Worm (Caenorhabditis elegans) whole organism, L1 larva: Measurements from ENCODE around the gene srt-53.

Experiments used
- C04F5.9 ChIP-seq: sonication (generic microtip); optimal IDR thresholded peaks from 2 replicates; lab custom pipeline; 2016; ENCODE audit warnings: missing genetic modification characterization, missing compliant biosample characterization
- F16B12.6 ChIP-seq: fragments of 150-350 bp; optimal IDR thresholded peaks from 2 replicates; lab custom pipeline; 2014; ENCODE audit warnings: missing biosample characterization, missing genetic modification characterization
- aly-2 ChIP-seq: fragments of 150-350 bp; optimal IDR thresholded peaks from 2 replicates; lab custom pipeline; 2014; ENCODE audit warnings: missing biosample characterization, missing genetic modification characterization
- ama-1 ChIP-seq: fragments of 150-350 bp; optimal IDR thresholded peaks from 2 replicates; lab custom pipeline; 2014
- ceh-63 ChIP-seq: fragments of 200-800 bp; sonication (Bioruptor generic); optimal IDR thresholded peaks from 2 replicates; lab custom pipeline; 2018; ENCODE audit warnings: mild to moderate bottlenecking, missing genetic modification characterization, missing compliant biosample characterization
- ceh-8 ChIP-seq: fragments of 200-800 bp; sonication (Bioruptor generic); optimal IDR thresholded peaks from 2 replicates; lab custom pipeline; 2018; ENCODE audit warnings: mild to moderate bottlenecking, missing genetic modification characterization, moderate library complexity, missing compliant biosample characterization
- dsc-1 ChIP-seq: sonication (generic microtip); optimal IDR thresholded peaks from 2 replicates; lab custom pipeline; 2016; ENCODE audit warnings: mild to moderate bottlenecking, missing genetic modification characterization, missing compliant biosample characterization
- efl-3 ChIP-seq: fragments of 200-800 bp; sonication (Bioruptor generic); optimal IDR thresholded peaks from 2 replicates; lab custom pipeline; 2018; ENCODE audit warnings: mild to moderate bottlenecking, missing genetic modification characterization, missing compliant biosample characterization
- egl-13 ChIP-seq: sonication (generic microtip); optimal IDR thresholded peaks from 2 replicates; lab custom pipeline; 2016; ENCODE audit warnings: missing genotype, missing genetic modification reagents, missing genetic modification characterization, missing compliant biosample characterization
- elt-2 ChIP-seq: sonication (generic microtip); optimal IDR thresholded peaks from 2 replicates; lab custom pipeline; 2016; ENCODE audit warnings: missing genetic modification characterization, mild to moderate bottlenecking, inconsistent platforms, missing compliant biosample characterization, missing genetic modification reagents
- elt-3 ChIP-seq, 6 experiments: fragments of 150-350 bp in 1 of 6; sonication (generic microtip); optimal IDR thresholded peaks; 2 replicates each; lab custom pipeline; 2017 to 2018; ENCODE audit warnings: missing biosample characterization in 6 of 6, missing genetic modification characterization in 6 of 6, inconsistent platforms in 1 of 6
- ets-5 ChIP-seq: fragments of 200-800 bp; sonication (Bioruptor generic); IDR thresholded peaks from 2 replicates; pipeline ENCODE4 v1.3.6; 2022; ENCODE audit warnings: missing genetic modification characterization, missing compliant biosample characterization
- fkh-10 ChIP-seq: sonication (generic microtip); optimal IDR thresholded peaks from 2 replicates; lab custom pipeline; 2017; ENCODE audit warnings: missing biosample characterization, missing genetic modification reagents, missing genetic modification characterization
- fkh-4 ChIP-seq: sonication (generic microtip); optimal IDR thresholded peaks from 2 replicates; lab custom pipeline; 2016; ENCODE audit warnings: missing compliant biosample characterization, missing genetic modification characterization, borderline replicate concordance
- fkh-8 ChIP-seq: sonication (generic microtip); optimal IDR thresholded peaks from 2 replicates; lab custom pipeline; 2016; ENCODE audit warnings: mild to moderate bottlenecking, missing genetic modification characterization, missing compliant biosample characterization
- grh-1 ChIP-seq: fragments of 200-800 bp; sonication (Bioruptor generic); IDR thresholded peaks from 2 replicates; pipeline ENCODE4 v1.3.6; 2022; ENCODE audit warnings: missing genetic modification reagents, missing genetic modification characterization, missing compliant biosample characterization
- irx-1 ChIP-seq: sonication (generic microtip); optimal IDR thresholded peaks from 2 replicates; lab custom pipeline; 2016; ENCODE audit warnings: missing genetic modification characterization, missing compliant biosample characterization
- jun-1 ChIP-seq: fragments of 150-350 bp; optimal IDR thresholded peaks from 2 replicates; lab custom pipeline; 2014; ENCODE audit warnings: missing biosample characterization, missing genetic modification reagents, missing genetic modification characterization
- lin-14 ChIP-seq: fragments of 200-800 bp; sonication (Bioruptor generic); optimal IDR thresholded peaks from 2 replicates; lab custom pipeline; 2018; ENCODE audit warnings: mild to moderate bottlenecking, missing genetic modification characterization, moderate library complexity, missing compliant biosample characterization
- lin-35 ChIP-seq, 2 experiments: fragments of 150-350 bp; optimal IDR thresholded peaks; 2 replicates each; lab custom pipeline; 2014; ENCODE audit warnings: missing biosample characterization in 2 of 2, missing genetic modification characterization in 2 of 2, missing genetic modification reagents in 2 of 2
- lin-39 ChIP-seq: fragments of 150-350 bp; optimal IDR thresholded peaks from 2 replicates; lab custom pipeline; 2014; ENCODE audit warnings: missing biosample characterization, missing genetic modification reagents, missing genetic modification characterization
- lsy-2 ChIP-seq, 2 experiments: fragments of 150-350 bp; optimal IDR thresholded peaks; 2 replicates each; lab custom pipeline; 2014; ENCODE audit warnings: missing biosample characterization in 2 of 2, missing genetic modification characterization in 2 of 2
- mef-2 ChIP-seq: fragments of 150-350 bp; optimal IDR thresholded peaks from 2 replicates; lab custom pipeline; 2014; ENCODE audit warnings: missing biosample characterization, missing genetic modification characterization
- nhr-12 ChIP-seq: sonication (generic microtip); optimal IDR thresholded peaks from 2 replicates; lab custom pipeline; 2017; ENCODE audit warnings: missing biosample characterization, missing genetic modification characterization
- nhr-19 ChIP-seq: fragments of 200-800 bp; sonication (Bioruptor generic); conservative IDR thresholded peaks from 2 replicates; pipeline ENCODE4 v1.3.6; 2022; ENCODE audit warnings: missing genetic modification characterization, missing compliant biosample characterization
- nhr-20 ChIP-seq: sonication (generic microtip); optimal IDR thresholded peaks from 2 replicates; lab custom pipeline; 2016; ENCODE audit warnings: mild to moderate bottlenecking, missing genetic modification characterization, missing compliant biosample characterization
- nhr-237 ChIP-seq: fragments of 150-350 bp; optimal IDR thresholded peaks from 2 replicates; lab custom pipeline; 2014; ENCODE audit warnings: missing biosample characterization, missing genetic modification characterization
- nhr-47 ChIP-seq: sonication (generic microtip); optimal IDR thresholded peaks from 2 replicates; lab custom pipeline; 2016; ENCODE audit warnings: mild to moderate bottlenecking, missing genetic modification characterization, moderate library complexity, missing compliant biosample characterization
- nhr-71 ChIP-seq: sonication (generic microtip); optimal IDR thresholded peaks from 2 replicates; lab custom pipeline; 2016; ENCODE audit warnings: mild to moderate bottlenecking, missing genetic modification characterization, moderate library complexity, missing compliant biosample characterization
- nhr-76 ChIP-seq: sonication (generic microtip); optimal IDR thresholded peaks from 2 replicates; lab custom pipeline; 2017; ENCODE audit warnings: missing biosample characterization, missing genetic modification characterization
- nhr-77 ChIP-seq: fragments of 150-350 bp; optimal IDR thresholded peaks from 2 replicates; lab custom pipeline; 2014; ENCODE audit warnings: missing biosample characterization, missing genetic modification characterization
- pax-3 ChIP-seq: fragments of 200-800 bp; sonication (Bioruptor generic); optimal IDR thresholded peaks from 2 replicates; lab custom pipeline; 2018; ENCODE audit warnings: mild to moderate bottlenecking, missing genetic modification characterization, moderate library complexity, missing compliant biosample characterization
- rnt-1 ChIP-seq: sonication (generic microtip); optimal IDR thresholded peaks from 2 replicates; lab custom pipeline; 2016; ENCODE audit warnings: mild to moderate bottlenecking, missing genetic modification characterization, moderate library complexity, missing compliant biosample characterization
- snpc-4 ChIP-seq: fragments of 150-350 bp; optimal IDR thresholded peaks from 2 replicates; lab custom pipeline; 2014; ENCODE audit warnings: missing biosample characterization, missing genetic modification characterization
- sox-4 ChIP-seq: sonication (generic microtip); optimal IDR thresholded peaks from 2 replicates; lab custom pipeline; 2016; ENCODE audit warnings: missing genetic modification characterization, missing compliant biosample characterization
- sptf-1 ChIP-seq: fragments of 150-350 bp; optimal IDR thresholded peaks from 2 replicates; lab custom pipeline; 2014; ENCODE audit warnings: missing biosample characterization, missing genetic modification characterization
- swsn-7 ChIP-seq: sonication (generic microtip); optimal IDR thresholded peaks from 2 replicates; lab custom pipeline; 2016; ENCODE audit warnings: missing genetic modification characterization, missing compliant biosample characterization
- unc-86 ChIP-seq: sonication (generic microtip); optimal IDR thresholded peaks from 2 replicates; lab custom pipeline; 2016; ENCODE audit warnings: missing genetic modification characterization, missing compliant biosample characterization
- vab-15 ChIP-seq: sonication (generic microtip); optimal IDR thresholded peaks from 2 replicates; lab custom pipeline; 2017; ENCODE audit warnings: missing genotype, mild to moderate bottlenecking, missing genetic modification characterization, missing compliant biosample characterization
- zip-4 ChIP-seq: fragments of 200-800 bp; sonication (Bioruptor generic); optimal IDR thresholded peaks from 2 replicates; lab custom pipeline; 2018; ENCODE audit warnings: mild to moderate bottlenecking, missing genetic modification characterization, moderate library complexity, missing compliant biosample characterization
- ztf-11 ChIP-seq, 2 experiments: sonication (generic microtip); optimal IDR thresholded peaks; 2 replicates each; lab custom pipeline; 2016 to 2017; ENCODE audit warnings: missing genetic modification characterization in 2 of 2, missing biosample characterization in 1 of 2, missing compliant biosample characterization in 1 of 2
- ztf-4 ChIP-seq: fragments of 150-350 bp; optimal IDR thresholded peaks from 2 replicates; lab custom pipeline; 2014; ENCODE audit warnings: missing biosample characterization, missing genetic modification characterization

srt-53 gene

DNA sequence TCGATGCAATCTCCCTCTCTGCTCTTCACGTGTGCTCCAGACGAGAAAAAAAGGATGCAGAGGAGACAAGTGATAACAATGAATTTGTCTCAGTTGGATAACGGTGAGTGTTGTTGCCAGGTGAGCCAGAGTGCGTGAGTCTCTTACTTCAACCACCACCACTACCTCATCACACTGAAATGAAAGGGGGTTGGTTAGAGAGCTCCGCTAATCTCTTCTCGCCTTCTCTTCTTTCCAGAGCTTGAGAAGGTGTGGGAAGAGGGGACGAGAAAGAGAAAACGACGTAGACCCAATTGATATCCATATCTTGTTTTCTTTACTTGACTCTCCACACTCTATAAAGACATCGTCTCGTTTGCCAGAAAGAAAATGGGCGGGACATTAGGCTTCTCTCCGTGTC lies 31.2 kb upstream of the srt-53 start:
- TF ChIP-seq aly-2 (tag; lab: Kevin White, UChicago) (no peak), ztf-4 (no peak), ztf-11 (tag; optimal IDR thresholded peaks at IDR 0.05; lab: Kevin White, UChicago) (no peak), fkh-8 (peak; percentile 69), irx-1 (no peak), nhr-71 (tag; lab: Kevin White, UChicago) (peak; percentile 8), unc-86 (tag; lab: Kevin White, UChicago) (no peak), dsc-1 (tag; lab: Kevin White, UChicago) (peak; percentile 8), pax-3 (tag; lab: Kevin White, UChicago) (no peak), elt-2 (tag; lab: Kevin White, UChicago) (no peak), ceh-8 (GFP tag; lab: Kevin White, UChicago) (no peak), rnt-1 (tag; lab: Kevin White, UChicago) (no peak), sox-4 (peak; percentile 12)

- no peak for TF ChIP-seq mef-2 (tag; lab: Kevin White, UChicago)
- TF ChIP-seq nhr-47 = peak; percentile 41
- TF ChIP-seq lsy-2 (tag; optimal IDR thresholded peaks at IDR 0.05; lab: Kevin White, UChicago) = peak in 1 of 2 experiments; percentile 1
- TF ChIP-seq nhr-77 (tag; lab: Kevin White, UChicago) = no peak
- peak; percentile 32 for TF ChIP-seq sox-4
- TF ChIP-seq swsn-7 (tag; lab: Kevin White, UChicago) = no peak
- peak; percentile 46 for TF ChIP-seq dsc-1 (tag; lab: Kevin White, UChicago)
- TF ChIP-seq elt-3 (tag; optimal IDR thresholded peaks at IDR 0.05; lab: Kevin White, UChicago) = no peak
- no peak for TF ChIP-seq nhr-12
- TF ChIP-seq fkh-8 = peak; percentile 77
- TF ChIP-seq egl-13 = peak; percentile 22
- no peak for TF ChIP-seq F16B12.6 (tag; lab: Kevin White, UChicago)
- no peak for TF ChIP-seq jun-1 (tag; lab: Kevin White, UChicago)
- TF ChIP-seq lin-39 (tag; lab: Kevin White, UChicago) = no peak
- TF ChIP-seq nhr-20 = peak; percentile 43
- peak; percentile 16 for TF ChIP-seq lin-14 (GFP tag; lab: Kevin White, UChicago)
- TF ChIP-seq fkh-4 (tag; lab: Kevin White, UChicago) = no peak
- no peak for TF ChIP-seq snpc-4
- peak; percentile 51 for TF ChIP-seq nhr-71 (tag; lab: Kevin White, UChicago)
- no peak for TF ChIP-seq lin-35 (GFP tag; optimal IDR thresholded peaks at IDR 0.05; lab: Kevin White, UChicago)
- no peak for TF ChIP-seq sptf-1 (tag; lab: Kevin White, UChicago)
- no peak for TF ChIP-seq nhr-76 (tag; lab: Kevin White, UChicago)
- TF ChIP-seq, all 84 proteins: peak for 9
Observed at ce11 chrV:7970519-7970918, 30.3 kb upstream of the srt-53 start.

ce11 chrV:7969107-7969506 lies 28.9 kb upstream of the srt-53 start, which contains the start of gene che-7:
che-7 (minus strand) TSS chrV:7969207.
- TF ChIP-seq nhr-237 = no peak
- TF ChIP-seq efl-3 (GFP tag; lab: Kevin White, UChicago) = no peak
- no peak for TF ChIP-seq mef-2 (tag; lab: Kevin White, UChicago)
- TF ChIP-seq snpc-4 = no peak
- no peak for TF ChIP-seq ama-1
- no peak for TF ChIP-seq zip-4 (GFP tag; lab: Kevin White, UChicago)
- TF ChIP-seq fkh-10 = no peak
- no peak for TF ChIP-seq ceh-63 (GFP tag; lab: Kevin White, UChicago)
- TF ChIP-seq ets-5 (GFP tag; lab: Robert Waterston, UW) = no peak
- no peak for TF ChIP-seq ztf-11 (tag; optimal IDR thresholded peaks at IDR 0.05; lab: Kevin White, UChicago)
- no peak for TF ChIP-seq nhr-19 (GFP tag; lab: Robert Waterston, UW)
- no peak for TF ChIP-seq grh-1 (GFP tag; lab: Robert Waterston, UW)
- no peak for TF ChIP-seq C04F5.9 (tag; lab: Kevin White, UChicago)
- no peak for TF ChIP-seq vab-15 (tag; lab: Kevin White, UChicago)
